Fruit fly (Drosophila melanogaster): Measurements from ENCODE around the gene Rh7.

DNA sequence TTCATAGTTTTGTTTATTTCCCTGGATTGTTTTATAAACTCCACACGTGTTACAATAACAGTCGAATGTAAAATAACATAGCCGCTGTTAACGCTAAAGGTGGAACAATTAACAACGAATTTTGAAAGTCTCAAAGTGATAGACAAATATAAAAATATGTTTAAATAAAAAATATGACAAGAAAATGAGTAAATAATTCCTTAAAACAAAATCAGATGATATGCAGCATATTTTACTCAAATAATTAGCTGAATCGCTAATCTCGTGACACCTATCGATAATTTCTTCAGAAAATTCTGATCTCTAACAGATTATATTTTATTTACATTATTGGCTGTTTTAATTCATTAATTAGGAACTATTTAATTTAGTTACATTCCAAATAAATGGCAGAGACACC is 38.7 kb downstream of the Rh7 start, which contains the start of the genes CG5645 and Atg12:
- TF ChIP-seq EcR (GFP tag; optimal IDR thresholded peaks at IDR 0.05) (no peak), pan (optimal IDR thresholded peaks at IDR 0.05) (no peak), Dll (optimal IDR thresholded peaks at IDR 0.05) (no peak)

All from whole organism.